Worm (Caenorhabditis elegans): Measurements from ENCODE around the gene C15C7.6.
A peak's percentile ranks its signal among the peaks of the same experiment; 100 is the strongest.

Gene C15C7.6

DNA sequence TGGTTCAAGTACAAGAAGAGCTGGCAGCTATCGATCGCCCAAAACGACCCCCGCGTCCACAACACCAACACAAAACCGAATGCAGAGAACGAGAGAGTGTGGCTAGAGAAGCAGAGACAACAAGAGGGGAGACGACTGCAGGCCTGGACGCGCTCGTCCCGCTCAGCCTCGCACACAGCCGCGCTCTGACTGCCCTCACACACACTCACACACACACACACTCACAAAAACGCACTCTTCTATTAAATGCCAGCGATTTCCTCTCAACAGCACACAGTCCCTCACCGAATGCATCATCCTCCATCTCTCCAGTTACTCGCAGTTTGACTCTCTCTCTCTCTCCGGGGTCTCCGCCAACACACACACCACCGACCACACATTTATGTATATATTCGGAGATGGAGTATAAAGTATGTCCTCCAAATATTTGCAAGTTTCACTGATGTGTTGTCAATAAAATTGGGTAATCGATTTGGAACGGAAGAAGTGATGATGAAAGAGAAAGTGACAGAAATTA, 42.7 kb downstream of the C15C7.6 start (continued):
- no peak for TF ChIP-seq ahr-1 (tag; optimal IDR thresholded peaks at IDR 0.05)
- TF ChIP-seq zip-5 (tag; optimal IDR thresholded peaks at IDR 0.05) = no peak
- no peak for TF ChIP-seq ceh-24 (tag; optimal IDR thresholded peaks at IDR 0.05)
- peak; percentile 88 for TF ChIP-seq sdc-2 (tag; optimal IDR thresholded peaks at IDR 0.05)
- TF ChIP-seq Y22D7AL.16 (tag; optimal IDR thresholded peaks at IDR 0.05) = peak; percentile 42
- TF ChIP-seq unc-42 (tag; optimal IDR thresholded peaks at IDR 0.05) = peak; percentile 94
- no peak for TF ChIP-seq pha-4 (tag; optimal IDR thresholded peaks at IDR 0.05)
- peak; percentile 44 for TF ChIP-seq K09A11.1 (tag; optimal IDR thresholded peaks at IDR 0.05; ENCODE audit: insufficient read depth)
- TF ChIP-seq ceh-2 (tag; optimal IDR thresholded peaks at IDR 0.05) = peak; percentile 82
- TF ChIP-seq nhr-11 (tag; optimal IDR thresholded peaks at IDR 0.05) = no peak
- no peak for TF ChIP-seq mec-3 (tag; optimal IDR thresholded peaks at IDR 0.05; ENCODE audit: borderline replicate concordance)
- TF ChIP-seq T23F11.4 (GFP tag; optimal IDR thresholded peaks at IDR 0.05) = peak; percentile 72
- TF ChIP-seq F13H6.1 (tag; optimal IDR thresholded peaks at IDR 0.05) = peak; percentile 76
- no peak for TF ChIP-seq ttx-3 (tag; optimal IDR thresholded peaks at IDR 0.05)
- TF ChIP-seq odd-2 (tag; optimal IDR thresholded peaks at IDR 0.05) = no peak
- peak; percentile 47 for TF ChIP-seq C08G9.2 (tag; optimal IDR thresholded peaks at IDR 0.05)
- TF ChIP-seq ets-4 (tag; optimal IDR thresholded peaks at IDR 0.05) = peak; percentile 57
- peak; percentile 52 for TF ChIP-seq unc-86 (tag; optimal IDR thresholded peaks at IDR 0.05)
- peak; percentile 65 for TF ChIP-seq lim-6 (tag; optimal IDR thresholded peaks at IDR 0.05)
- peak; percentile 95 for TF ChIP-seq unc-55 (GFP tag; optimal IDR thresholded peaks at IDR 0.05)
- no peak for TF ChIP-seq K02D7.2 (tag; optimal IDR thresholded peaks at IDR 0.05)
- no peak for TF ChIP-seq npax-4 (tag; optimal IDR thresholded peaks at IDR 0.05)
- TF ChIP-seq tbx-2 (tag; optimal IDR thresholded peaks at IDR 0.05) = peak; percentile 96
- peak; percentile 59 for TF ChIP-seq eyg-1 (tag; optimal IDR thresholded peaks at IDR 0.05)
- peak; percentile 55 for TF ChIP-seq che-1 (tag; optimal IDR thresholded peaks at IDR 0.05)
- TF ChIP-seq sox-2 (GFP tag; IDR thresholded peaks at IDR 0.05) = peak; percentile 16; the same call in 1 of the 2 replicates
- peak; percentile 17 for TF ChIP-seq gmeb-2 (tag; optimal IDR thresholded peaks at IDR 0.05)
- TF ChIP-seq unc-3 (GFP tag; conservative IDR thresholded peaks at IDR 0.05) = no peak; the same call in 1 of the 2 replicates
- peak; percentile 43 for TF ChIP-seq unc-3 (tag; optimal IDR thresholded peaks at IDR 0.05)
- no peak for TF ChIP-seq ceh-9 (tag; optimal IDR thresholded peaks at IDR 0.05)
- TF ChIP-seq elt-4 (tag; optimal IDR thresholded peaks at IDR 0.05) = no peak
- peak; percentile 90 for TF ChIP-seq ceh-22 (tag; optimal IDR thresholded peaks at IDR 0.05)
- TF ChIP-seq elt-2 (tag; optimal IDR thresholded peaks at IDR 0.05) = peak; percentile 55
- no peak for TF ChIP-seq lin-11 (tag; optimal IDR thresholded peaks at IDR 0.05)
- peak; percentile 97 for TF ChIP-seq ceh-34 (tag; optimal IDR thresholded peaks at IDR 0.05)
- no peak for TF ChIP-seq ceh-30 (tag; optimal IDR thresholded peaks at IDR 0.05)
- TF ChIP-seq ceh-48 (tag; optimal IDR thresholded peaks at IDR 0.05) = peak; percentile 65
- TF ChIP-seq fkh-6 (tag; optimal IDR thresholded peaks at IDR 0.05) = peak; percentile 56
- peak; percentile 98 for TF ChIP-seq ceh-18 (tag; optimal IDR thresholded peaks at IDR 0.05)

DNA sequence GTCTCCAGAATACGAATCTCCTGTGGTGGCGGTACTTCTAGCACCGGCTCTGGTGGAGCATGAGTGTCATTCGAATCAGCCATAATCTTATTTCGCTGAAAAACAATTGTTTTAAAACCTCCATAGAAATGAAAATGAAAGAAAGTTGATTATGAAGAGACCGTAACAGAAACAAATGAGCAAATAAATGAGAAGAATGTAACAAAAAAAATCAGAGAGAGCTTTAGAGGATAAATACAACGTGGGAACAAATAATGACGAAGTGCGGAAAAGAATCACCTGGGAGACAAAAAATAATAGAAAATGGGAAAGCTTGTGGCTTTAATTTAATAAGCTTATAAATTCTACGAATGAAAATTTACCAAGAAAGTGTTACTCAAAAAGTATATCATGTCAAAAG, 43.4 kb downstream of the C15C7.6 start, which contains the start of gene spc-1:
TSS of gene spc-1 (minus strand) at position 101 of the 400 bp plus-strand sequence.
- TF ChIP-seq ztf-16 (tag; optimal IDR thresholded peaks at IDR 0.05) = no peak
- no peak for TF ChIP-seq ceh-2 (tag; optimal IDR thresholded peaks at IDR 0.05)
- no peak for TF ChIP-seq F13H6.1 (tag; optimal IDR thresholded peaks at IDR 0.05)
- no peak for TF ChIP-seq unc-55 (GFP tag; optimal IDR thresholded peaks at IDR 0.05)
- TF ChIP-seq ceh-30 (tag; optimal IDR thresholded peaks at IDR 0.05) = no peak
- TF ChIP-seq sox-2 (GFP tag; IDR thresholded peaks at IDR 0.05) = no peak
- no peak for TF ChIP-seq Y22D7AL.16 (tag; optimal IDR thresholded peaks at IDR 0.05)
- TF ChIP-seq hlh-30 (tag; optimal IDR thresholded peaks at IDR 0.05; ENCODE audit: insufficient read depth) = no peak
- no peak for TF ChIP-seq rnt-1 (tag; optimal IDR thresholded peaks at IDR 0.05)
- TF ChIP-seq pqm-1 (tag; optimal IDR thresholded peaks at IDR 0.05) = no peak
- no peak for TF ChIP-seq nhr-11 (tag; optimal IDR thresholded peaks at IDR 0.05)
- TF ChIP-seq ceh-45 (GFP tag; IDR thresholded peaks at IDR 0.05) = no peak
- no peak for TF ChIP-seq pax-1 (tag; optimal IDR thresholded peaks at IDR 0.05)
- no peak for TF ChIP-seq eyg-1 (tag; optimal IDR thresholded peaks at IDR 0.05)
- no peak for TF ChIP-seq C08G9.2 (tag; optimal IDR thresholded peaks at IDR 0.05)
- TF ChIP-seq ets-4 (tag; optimal IDR thresholded peaks at IDR 0.05) = no peak
- no peak for TF ChIP-seq odd-2 (tag; optimal IDR thresholded peaks at IDR 0.05)
